Fruit fly (Drosophila melanogaster) whole organism, wandering third instar larva: Measurements from ENCODE around the gene Nfs1.

Experiments
- Abd-B ChIP-seq: fragments of >200 bp; optimal IDR thresholded peaks from 2 replicates; lab custom pipeline; 2017; ENCODE audit warnings: missing biosample characterization, missing genetic modification characterization
- CG32264 ChIP-seq: fragments of 200-800 bp; sonication (Bioruptor generic); optimal IDR thresholded peaks from 2 replicates; lab custom pipeline; 2016; ENCODE audit warnings: missing biosample characterization, missing genetic modification characterization
- CG9705 ChIP-seq: fragments of 200-800 bp; sonication (Bioruptor generic); optimal IDR thresholded peaks from 2 replicates; lab custom pipeline; 2018; ENCODE audit warnings: missing biosample characterization, mild to moderate bottlenecking, missing genetic modification characterization
- CrebA ChIP-seq: fragments of 200-800 bp; sonication (Bioruptor generic); optimal IDR thresholded peaks from 2 replicates; lab custom pipeline; 2016; ENCODE audit warnings: missing biosample characterization, mild to moderate bottlenecking, missing genetic modification characterization, borderline replicate concordance
- Dfd ChIP-seq: fragments of >200 bp; optimal IDR thresholded peaks from 2 replicates; lab custom pipeline; 2017; ENCODE audit warnings: missing biosample characterization, missing genetic modification characterization
- Dif ChIP-seq: fragments of 200-275, 200-300 bp; sonication (Bioruptor generic); optimal IDR thresholded peaks from 2 replicates; lab custom pipeline; 2018; ENCODE audit warnings: missing biosample characterization, missing genetic modification characterization; ENCODE audit not compliant: partially characterized antibody
- GATAd ChIP-seq: sonication (Bioruptor generic); optimal IDR thresholded peaks from 2 replicates; lab custom pipeline; 2016; ENCODE audit warnings: missing biosample characterization, missing genetic modification characterization
- HLH106 ChIP-seq: fragments of 200-800 bp; optimal IDR thresholded peaks from 3 replicates; lab custom pipeline; 2019; ENCODE audit warnings: missing biosample characterization, mild to moderate bottlenecking, missing genetic modification characterization, moderate library complexity
- Hnf4 ChIP-seq: fragments of 200-800 bp; sonication (Bioruptor generic); optimal IDR thresholded peaks from 2 replicates; lab custom pipeline; 2016; ENCODE audit warnings: missing biosample characterization, mild to moderate bottlenecking, missing genetic modification characterization
- Hr78 ChIP-seq: fragments of >200 bp; optimal IDR thresholded peaks from 2 replicates; lab custom pipeline; 2017; ENCODE audit warnings: missing biosample characterization, missing genetic modification characterization
- Hr83 ChIP-seq: fragments of 200-300 bp; sonication (Bioruptor generic); optimal IDR thresholded peaks from 2 replicates; lab custom pipeline; 2016; ENCODE audit warnings: missing biosample characterization, mild to moderate bottlenecking, missing genetic modification characterization, moderate library complexity; ENCODE audit not compliant: poor library complexity, severe bottlenecking
- Jra ChIP-seq: sonication (Bioruptor generic); optimal IDR thresholded peaks from 2 replicates; lab custom pipeline; 2016; ENCODE audit warnings: missing biosample characterization, missing genetic modification characterization
- Mio ChIP-seq: sonication (Bioruptor generic); optimal IDR thresholded peaks from 2 replicates; lab custom pipeline; 2016; ENCODE audit warnings: missing biosample characterization, missing genetic modification characterization
- Myc ChIP-seq: fragments of >200 bp; optimal IDR thresholded peaks from 2 replicates; lab custom pipeline; 2017
- OdsH ChIP-seq: fragments of 200-800 bp; sonication (Bioruptor generic); optimal IDR thresholded peaks from 2 replicates; lab custom pipeline; 2016; ENCODE audit warnings: missing biosample characterization, mild to moderate bottlenecking, missing genetic modification characterization
- Rel ChIP-seq, 2 experiments: fragments of 200-800 bp; sonication (Bioruptor generic) in 1 of 2; optimal IDR thresholded peaks; 2 replicates in 1 of 2; 3 replicates in 1 of 2; lab custom pipeline; 2016 to 2019; ENCODE audit warnings: mild to moderate bottlenecking in 2 of 2, missing biosample characterization in 2 of 2, missing genetic modification characterization in 2 of 2, moderate library complexity in 1 of 2
- Sp1 ChIP-seq: fragments of 200-800 bp; sonication (Bioruptor generic); optimal IDR thresholded peaks from 3 replicates; lab custom pipeline; 2019; ENCODE audit warnings: missing biosample characterization, mild to moderate bottlenecking, missing genetic modification characterization, moderate library complexity
- Vsx2 ChIP-seq: fragments of 200-300, 225-300 bp; sonication (Bioruptor generic); optimal IDR thresholded peaks from 2 replicates; lab custom pipeline; 2018; ENCODE audit warnings: missing biosample characterization, missing genetic modification characterization; ENCODE audit not compliant: partially characterized antibody
- br ChIP-seq: fragments of 200-800 bp; sonication (Bioruptor generic); optimal IDR thresholded peaks from 2 replicates; lab custom pipeline; 2016; ENCODE audit warnings: missing biosample characterization, missing genetic modification characterization
- brk ChIP-seq: fragments of 200-800 bp; sonication (Bioruptor generic); optimal IDR thresholded peaks from 2 replicates; lab custom pipeline; 2016; ENCODE audit warnings: missing biosample characterization, mild to moderate bottlenecking, missing genetic modification characterization
- dl ChIP-seq, 2 experiments: fragments of 175-275, 200-275 bp in 1 of 2; fragments of 200-275 bp in 1 of 2; sonication (Bioruptor generic); optimal IDR thresholded peaks; lab custom pipeline; 2018; ENCODE audit warnings: mild to moderate bottlenecking in 2 of 2, missing biosample characterization in 2 of 2, missing genetic modification characterization in 2 of 2, moderate library complexity in 2 of 2; ENCODE audit not compliant: partially characterized antibody in 2 of 2, insufficient read depth in 1 of 2
- dmrt93B ChIP-seq: fragments of 200-800 bp; sonication (Bioruptor generic); optimal IDR thresholded peaks from 2 replicates; lab custom pipeline; 2018; ENCODE audit warnings: missing biosample characterization, mild to moderate bottlenecking, missing genetic modification characterization
- dsf ChIP-seq: sonication (Bioruptor generic); optimal IDR thresholded peaks from 2 replicates; lab custom pipeline; 2016; ENCODE audit warnings: missing biosample characterization, missing genetic modification characterization, borderline replicate concordance
- ey ChIP-seq: fragments of 200-800 bp; sonication (Bioruptor generic); optimal IDR thresholded peaks from 2 replicates; lab custom pipeline; 2016; ENCODE audit warnings: missing biosample characterization, missing genetic modification characterization
- foxo ChIP-seq, 2 experiments: fragments of 200-800 bp; sonication (Bioruptor generic); optimal IDR thresholded peaks; 2 replicates in 1 of 2; 3 replicates in 1 of 2; lab custom pipeline; 2016 to 2017; ENCODE audit warnings: missing biosample characterization in 2 of 2, missing genetic modification characterization in 2 of 2
- fru ChIP-seq: fragments of 200-800 bp; sonication (Bioruptor generic); optimal IDR thresholded peaks from 3 replicates; lab custom pipeline; 2016; ENCODE audit warnings: missing biosample characterization, mild to moderate bottlenecking, missing genetic modification characterization
- h ChIP-seq: fragments of 200-800 bp; sonication (Bioruptor generic); optimal IDR thresholded peaks from 3 replicates; lab custom pipeline; 2016; ENCODE audit warnings: missing biosample characterization, mild to moderate bottlenecking, missing genetic modification characterization
- jim ChIP-seq: fragments of 175-275, 200-325 bp; sonication (Bioruptor generic); optimal IDR thresholded peaks from 2 replicates; lab custom pipeline; 2016; ENCODE audit warnings: missing biosample characterization, mild to moderate bottlenecking, missing genetic modification characterization
- lola ChIP-seq: fragments of >200 bp; optimal IDR thresholded peaks from 2 replicates; lab custom pipeline; 2017; ENCODE audit warnings: missing biosample characterization, missing genetic modification characterization
- pan ChIP-seq: fragments of >200 bp; optimal IDR thresholded peaks from 2 replicates; lab custom pipeline; 2017
- psq ChIP-seq: fragments of 200-800 bp; sonication (Bioruptor generic); optimal IDR thresholded peaks from 3 replicates; lab custom pipeline; 2017; ENCODE audit warnings: missing biosample characterization, mild to moderate bottlenecking, missing genetic modification characterization, moderate library complexity
- sv ChIP-seq: fragments of 200-800 bp; sonication (Bioruptor generic); optimal IDR thresholded peaks from 3 replicates; lab custom pipeline; 2016; ENCODE audit warnings: missing biosample characterization, missing genetic modification characterization
- tai ChIP-seq: sonication (Bioruptor generic); optimal IDR thresholded peaks from 2 replicates; lab custom pipeline; 2016; ENCODE audit warnings: missing biosample characterization, missing genetic modification characterization
- usp ChIP-seq: fragments of >200 bp; optimal IDR thresholded peaks from 2 replicates; lab custom pipeline; 2017; ENCODE audit warnings: missing biosample characterization, missing genetic modification characterization
- woc ChIP-seq: sonication (Bioruptor generic); optimal IDR thresholded peaks from 2 replicates; lab custom pipeline; 2016; ENCODE audit warnings: missing biosample characterization, mild to moderate bottlenecking, missing genetic modification characterization

Nfs1 gene

DNA sequence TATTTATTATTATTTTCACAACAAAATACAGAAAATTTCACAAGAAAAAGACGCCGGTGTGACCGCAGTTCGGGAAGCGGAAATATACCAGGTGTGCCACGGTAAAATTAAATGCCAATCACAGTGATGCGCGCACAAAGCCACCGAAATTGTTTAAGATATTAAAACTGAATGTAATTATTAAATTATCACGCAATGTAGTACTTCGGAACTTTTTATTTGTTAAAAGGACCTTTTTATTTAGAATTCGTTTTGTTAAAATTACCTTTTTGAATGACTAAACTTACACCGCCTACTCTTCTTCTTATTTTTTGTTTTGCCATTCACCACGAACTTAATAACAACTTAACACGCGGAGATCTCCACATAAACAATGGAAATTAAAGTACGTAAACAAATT is 11.5 kb upstream of the Nfs1 start, which contains the start of the genes CG6686 and CG34163:
Gene CG6686 (minus strand): TSS at position 95 of the 400 bp plus-strand sequence.
Gene CG34163 (plus strand): TSS at position 326 of the 400 bp plus-strand sequence.
- TF ChIP-seq jim (GFP tag; lab: Kevin White, UChicago) (no peak), OdsH (GFP tag; lab: Kevin White, UChicago) (peak; percentile 50), ey (GFP tag; lab: Kevin White, UChicago) (peak; percentile 59), psq (GFP tag; lab: Kevin White, UChicago) (peak; percentile 45), Jra (GFP tag; lab: Kevin White, UChicago) (no peak), dmrt93B (GFP tag; lab: Kevin White, UChicago) (no peak), fru (GFP tag; lab: Kevin White, UChicago) (no peak), foxo (GFP tag; optimal IDR thresholded peaks at IDR 0.05; lab: Kevin White, UChicago) (no peak), CG32264 (GFP tag; lab: Kevin White, UChicago) (no peak), sv (no peak), CrebA (GFP tag; lab: Kevin White, UChicago) (no peak), Dfd (GFP tag; lab: Kevin White, UChicago) (no peak), Rel (GFP tag; optimal IDR thresholded peaks at IDR 0.05; lab: Kevin White, UChicago) (no peak), Rel (tag; optimal IDR thresholded peaks at IDR 0.05; lab: Kevin White, UChicago) (peak; percentile 15), h (no peak), HLH106 (peak; percentile 47), lola (GFP tag; lab: Kevin White, UChicago) (no peak), Hnf4 (GFP tag; lab: Kevin White, UChicago) (no peak), Hr83 (no peak), Hr78 (GFP tag; lab: Kevin White, UChicago) (no peak), Myc (peak; percentile 77), Dif (no peak), Sp1 (GFP tag; lab: Kevin White, UChicago) (no peak), tai (GFP tag; lab: Kevin White, UChicago) (no peak), woc (no peak), CG9705 (GFP tag; lab: Kevin White, UChicago) (no peak), Vsx2 (no peak), GATAd (GFP tag; lab: Kevin White, UChicago) (peak; percentile 19), dl (GFP tag; optimal IDR thresholded peaks at IDR 0.05; lab: Kevin White, UChicago; ENCODE audit: insufficient read depth in 1 of 2, partially characterized antibody in 2 of 2) (no peak), brk (no peak), dsf (no peak), br (GFP tag; lab: Kevin White, UChicago) (no peak), usp (no peak)
- TF ChIP-seq, all 38 proteins: peak for 7

DNA sequence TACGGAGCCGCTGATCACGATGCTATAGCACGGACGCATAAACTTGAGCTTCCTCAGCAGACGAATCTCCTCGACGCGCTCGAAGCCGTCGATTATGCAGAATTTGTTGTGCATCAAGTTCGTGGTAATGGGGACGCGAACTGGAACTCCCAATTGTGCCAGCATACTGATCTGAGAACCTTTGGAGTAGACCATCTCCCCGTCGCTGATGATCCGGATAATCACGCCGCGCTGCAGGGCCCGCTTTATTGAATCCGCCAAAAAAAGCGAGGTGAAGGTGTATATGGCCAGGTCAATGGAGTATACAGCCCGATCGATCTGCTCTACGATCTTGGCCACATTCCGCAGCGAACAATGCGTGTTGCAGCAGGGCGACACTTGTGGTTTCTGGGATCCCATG is 10.2 kb upstream of the Nfs1 start:
- no peak for TF ChIP-seq OdsH (GFP tag; lab: Kevin White, UChicago)
- TF ChIP-seq psq (GFP tag; lab: Kevin White, UChicago) = no peak
- no peak for TF ChIP-seq sv
- TF ChIP-seq woc = no peak
- TF ChIP-seq dmrt93B (GFP tag; lab: Kevin White, UChicago) = no peak
- no peak for TF ChIP-seq usp
- no peak for TF ChIP-seq Dif
- no peak for TF ChIP-seq fru (GFP tag; lab: Kevin White, UChicago)
- no peak for TF ChIP-seq tai (GFP tag; lab: Kevin White, UChicago)
- TF ChIP-seq Sp1 (GFP tag; lab: Kevin White, UChicago) = no peak
- no peak for TF ChIP-seq Hnf4 (GFP tag; lab: Kevin White, UChicago)
- TF ChIP-seq Hr78 (GFP tag; lab: Kevin White, UChicago) = no peak
- TF ChIP-seq Abd-B = no peak
- no peak for TF ChIP-seq pan (lab: Kevin White, UChicago)
- TF ChIP-seq Mio (GFP tag; lab: Kevin White, UChicago) = no peak
- TF ChIP-seq HLH106 = no peak

DNA sequence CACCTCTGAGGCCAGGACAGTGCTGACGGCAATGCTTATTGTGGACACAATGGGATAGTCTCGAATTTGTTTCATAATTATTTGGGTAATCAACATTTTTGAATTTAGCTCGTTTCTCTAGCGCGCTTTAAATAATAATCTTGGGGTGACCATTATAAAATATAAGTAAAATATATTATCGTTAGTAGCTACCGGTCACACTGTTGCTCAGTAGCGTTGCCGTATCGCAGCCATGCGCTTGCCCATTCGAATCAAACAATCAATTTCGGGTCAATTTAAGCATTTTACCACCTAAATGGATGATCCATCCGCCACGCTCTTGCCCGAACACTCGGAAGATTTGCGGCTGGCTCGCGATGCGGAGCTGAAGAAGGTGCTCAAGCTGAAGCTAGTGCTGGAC is 9.7 kb upstream of the Nfs1 start, which contains the start of the genes zuc and dgt2:
Gene zuc (minus strand): TSS at position 154 of the 400 bp plus-strand sequence.
Gene dgt2 (plus strand): TSS at position 208 of the 400 bp plus-strand sequence.
- TF ChIP-seq Myc (no peak), Rel (GFP tag; optimal IDR thresholded peaks at IDR 0.05; lab: Kevin White, UChicago) (no peak), Rel (tag; optimal IDR thresholded peaks at IDR 0.05; lab: Kevin White, UChicago) (no peak), foxo (GFP tag; optimal IDR thresholded peaks at IDR 0.05; lab: Kevin White, UChicago) (no peak), psq (GFP tag; lab: Kevin White, UChicago) (no peak), Hnf4 (GFP tag; lab: Kevin White, UChicago) (no peak), Sp1 (GFP tag; lab: Kevin White, UChicago) (no peak), Dif (no peak), CG9705 (GFP tag; lab: Kevin White, UChicago) (no peak), h (no peak)
